Fruit fly (Drosophila melanogaster) whole organism, pupa: ENCODE measurements around the gene CG32052.

ENCODE experiments used
- CG10348 ChIP-seq: fragments of 200-800 bp; sonication (Bioruptor generic); IDR thresholded peaks from 2 replicates; pipeline ENCODE4 v1.3.6; 2022; ENCODE audit warnings: missing biosample characterization, missing genetic modification characterization
- CG13204 ChIP-seq: fragments of 200-800 bp; sonication (Bioruptor generic); optimal IDR thresholded peaks from 2 replicates; lab custom pipeline; 2018; ENCODE audit warnings: missing biosample characterization, mild to moderate bottlenecking, missing genetic modification characterization, moderate library complexity
- CG17806 ChIP-seq: fragments of 200-800 bp; sonication (Bioruptor generic); optimal IDR thresholded peaks from 2 replicates; lab custom pipeline; 2018; ENCODE audit warnings: missing biosample characterization, mild to moderate bottlenecking, missing genetic modification characterization, moderate library complexity
- CG34367 ChIP-seq: fragments of 200-800 bp; sonication (Bioruptor generic); optimal IDR thresholded peaks from 2 replicates; lab custom pipeline; 2018; ENCODE audit warnings: missing biosample characterization, mild to moderate bottlenecking, missing genetic modification characterization
- CG4496 ChIP-seq: fragments of 200-800 bp; sonication (Bioruptor generic); IDR thresholded peaks from 3 replicates; pipeline ENCODE4 v1.3.6; 2022; ENCODE audit warnings: missing biosample characterization, missing genetic modification characterization
- CG8301 ChIP-seq: fragments of 200-800 bp; sonication (Bioruptor generic); optimal IDR thresholded peaks from 2 replicates; lab custom pipeline; 2018; ENCODE audit warnings: missing biosample characterization, mild to moderate bottlenecking, missing genetic modification characterization
- CG9948 ChIP-seq: fragments of 200-800 bp; sonication (Bioruptor generic); optimal IDR thresholded peaks from 2 replicates; lab custom pipeline; 2018; ENCODE audit warnings: missing biosample characterization, mild to moderate bottlenecking, missing genetic modification characterization, moderate library complexity
- EcR ChIP-seq: fragments of 200-800 bp; sonication (Bioruptor generic); optimal IDR thresholded peaks from 3 replicates; lab custom pipeline; 2019; ENCODE audit warnings: missing biosample characterization, missing genetic modification characterization, mild to moderate bottlenecking, moderate library complexity, missing genetic modification reagents
- gl ChIP-seq: fragments of 200-800 bp; sonication (Bioruptor generic); optimal IDR thresholded peaks from 2 replicates; lab custom pipeline; 2018; ENCODE audit warnings: missing biosample characterization, mild to moderate bottlenecking, missing genetic modification characterization
- rn ChIP-seq: fragments of 200-800 bp; sonication (Bioruptor generic); IDR thresholded peaks from 2 replicates; pipeline ENCODE4 v1.3.6; 2022; ENCODE audit warnings: missing biosample characterization, missing genetic modification characterization

DNA sequence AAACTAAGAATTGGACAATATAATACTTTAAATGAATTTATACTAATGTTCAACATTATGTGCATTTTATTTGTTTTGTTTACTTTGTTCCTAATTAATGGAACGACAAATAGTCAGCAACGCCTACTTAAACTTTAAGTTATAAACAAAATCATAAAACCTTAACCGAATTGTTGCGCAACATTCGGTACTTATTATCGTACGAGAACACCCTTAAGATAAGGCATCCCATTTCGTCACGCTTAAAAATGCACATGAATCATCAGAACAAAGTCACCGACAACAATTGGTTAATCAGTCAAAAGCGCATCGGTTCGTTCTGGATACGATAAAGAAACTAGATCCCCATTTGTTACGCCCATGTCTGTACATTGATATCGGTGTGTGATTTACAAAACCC is 20.5 kb upstream of the CG32052 start:
- TF ChIP-seq CG13204 (GFP tag; lab: Kevin White, UChicago) (no peak), rn (GFP tag; lab: Robert Waterston, UW) (no peak), CG9948 (no peak), CG17806 (tag; lab: Kevin White, UChicago) (no peak), CG8301 (tag; lab: Kevin White, UChicago) (no peak), gl (tag; lab: Kevin White, UChicago) (no peak), CG10348 (GFP tag; lab: Robert Waterston, UW) (no peak), CG34367 (tag; lab: Kevin White, UChicago) (no peak), EcR (no peak), CG4496 (no peak)
